Fruit fly (Drosophila melanogaster) whole organism, embryonic: ENCODE results near the gene LUBEL.

Experiments
- Adf1 ChIP-seq: fragments of 200-800 bp; sonication (Bioruptor generic); IDR thresholded peaks from 2 replicates; pipeline ENCODE4 v1.3.6; 2022; ENCODE audit warnings: missing biosample characterization, missing genetic modification characterization
- Bgb ChIP-seq: fragments of 200-800 bp; sonication (Bioruptor generic); IDR thresholded peaks from 2 replicates; pipeline ENCODE4 v1.3.6; 2022; ENCODE audit warnings: missing biosample characterization, missing genetic modification characterization; ENCODE audit not compliant: partially characterized antibody
- CG10543 ChIP-seq: fragments of 200-800 bp; sonication (Bioruptor generic); optimal IDR thresholded peaks from 3 replicates; lab custom pipeline; 2017; ENCODE audit warnings: missing biosample characterization, mild to moderate bottlenecking, missing genetic modification characterization, moderate library complexity
- CG12769 ChIP-seq: fragments of 200-800 bp; sonication (Bioruptor generic); optimal IDR thresholded peaks from 2 replicates; lab custom pipeline; 2019; ENCODE audit warnings: missing biosample characterization, mild to moderate bottlenecking, missing genetic modification characterization, moderate library complexity
- CG17829 ChIP-seq: fragments of 200-800 bp; optimal IDR thresholded peaks from 2 replicates; lab custom pipeline; 2019; ENCODE audit warnings: missing biosample characterization, mild to moderate bottlenecking, missing genetic modification characterization, moderate library complexity
- CG18619 ChIP-seq: fragments of 200-800 bp; sonication (Bioruptor generic); optimal IDR thresholded peaks from 3 replicates; lab custom pipeline; 2017; ENCODE audit warnings: missing biosample characterization, mild to moderate bottlenecking, missing genetic modification characterization
- CG2678 ChIP-seq: fragments of 200-800 bp; sonication (Bioruptor generic); optimal IDR thresholded peaks from 3 replicates; lab custom pipeline; 2019; ENCODE audit warnings: missing biosample characterization, mild to moderate bottlenecking, missing genetic modification characterization, moderate library complexity
- CG32772 ChIP-seq: fragments of 200-800 bp; sonication (Bioruptor generic); IDR thresholded peaks from 2 replicates; pipeline ENCODE4 v1.3.6; 2022; ENCODE audit warnings: missing biosample characterization, missing genetic modification characterization
- CG3995 ChIP-seq: fragments of 200-800 bp; sonication (Bioruptor generic); optimal IDR thresholded peaks from 3 replicates; lab custom pipeline; 2016; ENCODE audit warnings: missing biosample characterization, missing genetic modification characterization
- CG6272 ChIP-seq: fragments of 200-800 bp; sonication (Bioruptor generic); IDR thresholded peaks from 2 replicates; pipeline ENCODE4 v1.3.6; 2022; ENCODE audit warnings: missing biosample characterization, missing genetic modification characterization
- CG6689 ChIP-seq: fragments of 200-800 bp; sonication (Bioruptor generic); IDR thresholded peaks from 2 replicates; pipeline ENCODE4 v1.3.6; 2022; ENCODE audit warnings: missing biosample characterization, missing genetic modification characterization
- CG7963 ChIP-seq: fragments of 200-800 bp; sonication (Bioruptor generic); IDR thresholded peaks from 3 replicates; pipeline ENCODE4 v1.3.6; 2022; ENCODE audit warnings: missing biosample characterization, missing genetic modification characterization; ENCODE audit not compliant: partially characterized antibody
- CoRest ChIP-seq: fragments of 200-800 bp; sonication (Bioruptor generic); optimal IDR thresholded peaks from 3 replicates; lab custom pipeline; 2018; ENCODE audit warnings: missing biosample characterization, mild to moderate bottlenecking, missing genetic modification characterization, moderate library complexity
- Dad ChIP-seq: fragments of 200-800 bp; sonication (Bioruptor generic); optimal IDR thresholded peaks from 3 replicates; lab custom pipeline; 2016; ENCODE audit warnings: missing biosample characterization, missing genetic modification characterization
- Doc3 ChIP-seq: fragments of 200-800 bp; sonication (Bioruptor generic); IDR thresholded peaks from 3 replicates; pipeline ENCODE4 v1.3.6; 2022; ENCODE audit warnings: missing biosample characterization, missing genetic modification characterization; ENCODE audit not compliant: partially characterized antibody
- E2f1 ChIP-seq: fragments of 200-800 bp; sonication (Bioruptor generic); IDR thresholded peaks from 2 replicates; pipeline ENCODE4 v1.3.6; 2022; ENCODE audit warnings: missing biosample characterization, missing genetic modification characterization
- HHEX ChIP-seq: fragments of 200-800 bp; sonication (Bioruptor generic); optimal IDR thresholded peaks from 3 replicates; lab custom pipeline; 2017; ENCODE audit warnings: missing biosample characterization, mild to moderate bottlenecking, missing genetic modification characterization, missing genetic modification reagents
- Jarid2 ChIP-seq: fragments of 200-800 bp; sonication (Bioruptor generic); optimal IDR thresholded peaks from 3 replicates; lab custom pipeline; 2017; ENCODE audit warnings: mild to moderate bottlenecking, missing biosample characterization, missing genetic modification reagents, missing genetic modification characterization
- Nf-YC ChIP-seq: fragments of 200-800 bp; optimal IDR thresholded peaks from 3 replicates; lab custom pipeline; 2019; ENCODE audit warnings: missing biosample characterization, mild to moderate bottlenecking, missing genetic modification characterization, moderate library complexity
- PHDP ChIP-seq: fragments of 200-800 bp; sonication (Bioruptor generic); optimal IDR thresholded peaks from 3 replicates; lab custom pipeline; 2018; ENCODE audit warnings: missing biosample characterization, mild to moderate bottlenecking, missing genetic modification characterization, moderate library complexity
- Sin3A ChIP-seq: fragments of >200 bp; optimal IDR thresholded peaks from 2 replicates; lab custom pipeline; 2018
- Sry-δ ChIP-seq: fragments of 200-800 bp; sonication (Bioruptor generic); optimal IDR thresholded peaks from 2 replicates; lab custom pipeline; 2016; ENCODE audit warnings: missing biosample characterization, missing genetic modification characterization
- aop ChIP-seq: fragments of 200-800 bp; sonication (Bioruptor generic); IDR thresholded peaks from 2 replicates; pipeline ENCODE4 v1.3.6; 2022; ENCODE audit warnings: missing biosample characterization, missing genetic modification characterization
- ara ChIP-seq: fragments of 200-800 bp; sonication (Bioruptor generic); IDR thresholded peaks from 2 replicates; pipeline ENCODE4 v1.3.6; 2022; ENCODE audit warnings: missing biosample characterization, missing genetic modification characterization
- bbx ChIP-seq: fragments of 200-800 bp; sonication (Bioruptor generic); IDR thresholded peaks from 2 replicates; pipeline ENCODE4 v1.3.6; 2022; ENCODE audit warnings: missing biosample characterization, missing genetic modification characterization; ENCODE audit not compliant: partially characterized antibody
- crol ChIP-seq: fragments of 200-800 bp; sonication (Bioruptor generic); IDR thresholded peaks from 2 replicates; pipeline ENCODE4 v1.3.6; 2022; ENCODE audit warnings: missing biosample characterization, missing genetic modification characterization
- exex ChIP-seq: fragments of 200-800 bp; sonication (Bioruptor generic); optimal IDR thresholded peaks from 4 replicates; lab custom pipeline; 2018; ENCODE audit warnings: missing biosample characterization, mild to moderate bottlenecking, missing genetic modification characterization, moderate library complexity
- ham ChIP-seq: fragments of 200-800 bp; sonication (Bioruptor generic); IDR thresholded peaks from 2 replicates; pipeline ENCODE4 v1.3.6; 2022; ENCODE audit warnings: missing biosample characterization, missing genetic modification characterization
- hb ChIP-seq: fragments of 200-800 bp; sonication (Bioruptor generic); IDR thresholded peaks from 3 replicates; pipeline ENCODE4 v1.3.6; 2022; ENCODE audit warnings: missing biosample characterization, missing genetic modification characterization; ENCODE audit not compliant: partially characterized antibody
- hkb ChIP-seq, 2 experiments: fragments of 200-800 bp in 1 of 2; fragments of >200 bp in 1 of 2; sonication (Bioruptor generic) in 1 of 2; IDR thresholded peaks in 1 of 2; optimal IDR thresholded peaks in 1 of 2; 2 replicates each; pipeline versions ENCODE4 v1.3.6 to Lab custom; 2017 to 2022; ENCODE audit warnings: missing biosample characterization in 1 of 2, missing genetic modification characterization in 1 of 2
- lbe ChIP-seq: fragments of 200-800 bp; sonication (Bioruptor generic); optimal IDR thresholded peaks from 2 replicates; lab custom pipeline; 2016; ENCODE audit warnings: missing biosample characterization, mild to moderate bottlenecking, missing genetic modification characterization
- lmd ChIP-seq: fragments of 200-800 bp; sonication (Bioruptor generic); IDR thresholded peaks from 2 replicates; pipeline ENCODE4 v1.3.6; 2022; ENCODE audit warnings: missing biosample characterization, missing genetic modification characterization
- luna ChIP-seq: fragments of 200-800 bp; sonication (Bioruptor generic); optimal IDR thresholded peaks from 2 replicates; lab custom pipeline; 2016; ENCODE audit warnings: missing biosample characterization, missing genetic modification characterization
- mam ChIP-seq: fragments of 200-800 bp; sonication (Bioruptor generic); optimal IDR thresholded peaks from 3 replicates; lab custom pipeline; 2016; ENCODE audit warnings: missing biosample characterization, missing genetic modification characterization
- odd ChIP-seq: fragments of 200-800 bp; sonication (Bioruptor generic); optimal IDR thresholded peaks from 2 replicates; lab custom pipeline; 2017; ENCODE audit warnings: missing biosample characterization, mild to moderate bottlenecking, missing genetic modification characterization
- sd ChIP-seq: fragments of 200-800 bp; sonication (Bioruptor generic); optimal IDR thresholded peaks from 3 replicates; lab custom pipeline; 2018; ENCODE audit warnings: missing biosample characterization, mild to moderate bottlenecking, missing genetic modification characterization, moderate library complexity
- sens-2 ChIP-seq: fragments of 200-800 bp; sonication (Bioruptor generic); IDR thresholded peaks from 2 replicates; pipeline ENCODE4 v1.3.6; 2022; ENCODE audit warnings: missing biosample characterization, missing genetic modification characterization
- sr ChIP-seq: fragments of 200-800 bp; sonication (Bioruptor generic); IDR thresholded peaks from 3 replicates; pipeline ENCODE4 v1.3.6; 2022; ENCODE audit warnings: missing biosample characterization, missing genetic modification characterization
- tap ChIP-seq: fragments of 200-800 bp; optimal IDR thresholded peaks from 3 replicates; lab custom pipeline; 2019; ENCODE audit warnings: missing biosample characterization, mild to moderate bottlenecking, missing genetic modification characterization, moderate library complexity
- wek ChIP-seq: fragments of 200-800 bp; sonication (Bioruptor generic); optimal IDR thresholded peaks from 3 replicates; lab custom pipeline; 2018; ENCODE audit warnings: missing biosample characterization, mild to moderate bottlenecking, missing genetic modification characterization, moderate library complexity
- zfh1 ChIP-seq: fragments of 200-800 bp; sonication (Bioruptor generic); IDR thresholded peaks from 3 replicates; pipeline ENCODE4 v1.3.6; 2022; ENCODE audit warnings: missing biosample characterization, missing genetic modification characterization

The LUBEL gene

DNA sequence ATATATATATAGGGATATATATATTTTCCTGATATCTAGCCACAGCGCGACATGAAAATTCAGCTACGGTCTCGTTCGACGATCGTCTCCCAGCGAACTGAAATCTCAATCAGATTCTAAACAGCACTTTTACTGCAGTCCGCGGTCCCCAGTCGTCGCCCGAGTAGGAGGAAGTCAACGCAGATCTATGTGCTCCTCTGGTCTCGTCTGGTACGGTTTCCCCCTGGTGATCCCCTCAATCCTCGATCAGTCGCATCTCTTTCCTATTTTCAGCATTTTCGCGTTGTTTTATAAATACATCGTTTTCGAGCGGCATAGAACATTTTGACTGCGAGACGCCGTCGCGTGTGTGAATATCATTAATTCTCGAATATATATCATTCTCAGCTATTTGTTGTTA lies at the start of gene LUBEL:
Gene LUBEL, minus strand, starts transcription at position 101 of the 400 bp plus-strand sequence.
- TF ChIP-seq E2f1 (GFP tag; lab: Robert Waterston, UW), result no peak
- no peak for TF ChIP-seq CG6272
- TF ChIP-seq Nf-YC (tag; lab: Kevin White, UChicago), result no peak
- peak; percentile 86 for TF ChIP-seq CG12769 (tag; lab: Kevin White, UChicago)
- no peak for TF ChIP-seq mam
- no peak for TF ChIP-seq Sin3A
- no peak for TF ChIP-seq HHEX (GFP tag; lab: Kevin White, UChicago)
- no peak for TF ChIP-seq lmd (GFP tag; lab: Robert Waterston, UW)
- TF ChIP-seq PHDP (tag; lab: Kevin White, UChicago), result no peak
- TF ChIP-seq CG10543, result peak; percentile 29
- TF ChIP-seq Dad, result no peak
- TF ChIP-seq odd, result no peak
- TF ChIP-seq luna (GFP tag; lab: Kevin White, UChicago), result no peak
- TF ChIP-seq ara (GFP tag; lab: Robert Waterston, UW), result no peak
- TF ChIP-seq hkb (optimal IDR thresholded peaks at IDR 0.05; lab: Kevin White, UChicago), result no peak
- TF ChIP-seq hkb (GFP tag; IDR thresholded peaks at IDR 0.05; lab: Robert Waterston, UW), result no peak
- TF ChIP-seq CG6689 (GFP tag; lab: Robert Waterston, UW), result no peak
- TF ChIP-seq bbx, result no peak
- TF ChIP-seq exex (tag; lab: Kevin White, UChicago), result no peak
- TF ChIP-seq CoRest (tag; lab: Kevin White, UChicago), result no peak
- no peak for TF ChIP-seq CG3995 (GFP tag; lab: Kevin White, UChicago)
- TF ChIP-seq CG32772 (GFP tag; lab: Robert Waterston, UW), result no peak
- TF ChIP-seq CG2678, result no peak
- peak; percentile 36; the same call in 1 of the 2 replicates for TF ChIP-seq crol (GFP tag; lab: Robert Waterston, UW)
- no peak for TF ChIP-seq CG7963
- TF ChIP-seq aop (GFP tag; lab: Robert Waterston, UW), result no peak
- TF ChIP-seq Sry-δ (GFP tag; lab: Kevin White, UChicago), result no peak
- peak; percentile 21 for TF ChIP-seq sd (tag; lab: Kevin White, UChicago)
- no peak for TF ChIP-seq CG18619
- TF ChIP-seq ham (GFP tag; lab: Robert Waterston, UW), result no peak
- no peak for TF ChIP-seq CG17829
- no peak for TF ChIP-seq lbe (GFP tag; lab: Kevin White, UChicago)

DNA sequence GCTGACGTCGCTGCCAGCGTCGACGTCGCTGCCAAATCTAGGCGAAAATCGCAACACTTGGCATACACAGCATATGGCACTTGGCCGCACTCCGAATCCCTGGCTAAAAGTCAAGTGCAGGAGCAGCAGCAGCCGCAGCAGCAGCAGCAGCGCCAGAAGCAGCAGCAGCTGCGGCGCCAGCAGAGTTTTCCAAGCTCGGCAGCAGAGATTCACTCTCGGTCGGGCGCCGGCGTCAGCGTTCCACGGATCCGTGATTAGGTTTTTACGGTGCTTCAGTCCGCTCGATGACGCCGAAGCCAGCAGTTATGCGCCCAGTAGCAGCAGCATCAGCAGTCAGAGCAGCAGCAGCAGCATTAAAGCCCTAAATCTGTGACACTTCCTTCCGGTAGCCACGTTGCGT lies 49.5 kb upstream of the LUBEL start:
- TF ChIP-seq Bgb (peak; percentile 5; the same call in 1 of the 2 replicates), Doc3 (GFP tag; lab: Robert Waterston, UW) (no peak), tap (tag; lab: Kevin White, UChicago) (no peak), zfh1 (0 out of 3 replicates have a peak, but pooled peaks have one; percentile 10), sens-2 (GFP tag; lab: Robert Waterston, UW) (peak; percentile 97), Adf1 (peak; percentile 85), hb (0 out of 3 replicates have a peak, but pooled peaks have one; percentile 14), Jarid2 (GFP tag; lab: Kevin White, UChicago) (peak; percentile 33), wek (GFP tag; lab: Kevin White, UChicago) (no peak), sr (no peak)
